Fruit fly (Drosophila melanogaster) whole organism, prepupa: Measurements from ENCODE around the gene CG16762.

Experiments
- Blimp-1 ChIP-seq: fragments of 200-800 bp; sonication (Bioruptor generic); optimal IDR thresholded peaks from 3 replicates; lab custom pipeline; 2017; ENCODE audit warnings: missing biosample characterization, missing genetic modification characterization, mild to moderate bottlenecking, moderate library complexity, missing genetic modification reagents
- CG10669 ChIP-seq: fragments of 200-800 bp; sonication (Bioruptor generic); optimal IDR thresholded peaks from 3 replicates; lab custom pipeline; 2018; ENCODE audit warnings: missing biosample characterization, mild to moderate bottlenecking, missing genetic modification characterization, moderate library complexity
- CG16779 ChIP-seq: fragments of 200-800 bp; sonication (Bioruptor generic); optimal IDR thresholded peaks from 3 replicates; lab custom pipeline; 2017; ENCODE audit warnings: missing biosample characterization, mild to moderate bottlenecking, missing genetic modification characterization
- CG3919 ChIP-seq: fragments of 200-800 bp; sonication (Bioruptor generic); optimal IDR thresholded peaks from 3 replicates; lab custom pipeline; 2016; ENCODE audit warnings: missing biosample characterization, missing genetic modification characterization
- CG6276 ChIP-seq: fragments of 200-800 bp; sonication (Bioruptor generic); optimal IDR thresholded peaks from 2 replicates; lab custom pipeline; 2017; ENCODE audit warnings: missing biosample characterization, mild to moderate bottlenecking, missing genetic modification characterization
- CG8119 ChIP-seq: fragments of 200-800 bp; sonication (Bioruptor generic); IDR thresholded peaks from 3 replicates; pipeline ENCODE4 v1.3.6; 2022; ENCODE audit warnings: missing biosample characterization, missing genetic modification characterization
- Eip78C ChIP-seq: fragments of 200-800 bp; sonication (Bioruptor generic); peaks from one replicate; lab custom pipeline; 2016; ENCODE audit warnings: missing biosample characterization, missing genetic modification characterization
- Hr4 ChIP-seq: fragments of 200-800 bp; sonication (Bioruptor generic); optimal IDR thresholded peaks from 3 replicates; lab custom pipeline; 2016; ENCODE audit warnings: missing biosample characterization, missing genetic modification characterization
- Lpt ChIP-seq: fragments of 200-800 bp; sonication (Bioruptor generic); optimal IDR thresholded peaks from 3 replicates; lab custom pipeline; 2016; ENCODE audit warnings: missing biosample characterization, missing genetic modification characterization
- Sox14 ChIP-seq: fragments of 200-800 bp; sonication (Bioruptor generic); optimal IDR thresholded peaks from 3 replicates; lab custom pipeline; 2016; ENCODE audit warnings: missing biosample characterization, missing genetic modification characterization
- cyc ChIP-seq: fragments of 200-800 bp; sonication (Bioruptor generic); optimal IDR thresholded peaks from 3 replicates; lab custom pipeline; 2016; ENCODE audit warnings: missing biosample characterization, missing genetic modification characterization
- fd59A ChIP-seq: fragments of 200-800 bp; sonication (Bioruptor generic); optimal IDR thresholded peaks from 2 replicates; lab custom pipeline; 2017; ENCODE audit warnings: missing biosample characterization, mild to moderate bottlenecking, missing genetic modification characterization, missing genetic modification reagents
- lz ChIP-seq: fragments of 200-800 bp; sonication (Bioruptor generic); optimal IDR thresholded peaks from 3 replicates; lab custom pipeline; 2016; ENCODE audit warnings: missing biosample characterization, missing genetic modification characterization

dm6 chr3L:2437571-2437970, 37.8 kb downstream of the CG16762 start:
- TF ChIP-seq Sox14: no peak
- TF ChIP-seq CG16779 (tag; lab: Kevin White, UChicago): no peak
- no peak for TF ChIP-seq CG6276
- TF ChIP-seq Lpt (GFP tag; lab: Kevin White, UChicago): no peak
- TF ChIP-seq CG8119 (GFP tag; lab: Robert Waterston, UW): no peak; the same call in 2 of the 3 replicates
- no peak for TF ChIP-seq CG3919 (GFP tag; lab: Kevin White, UChicago)
- TF ChIP-seq Blimp-1: no peak
- TF ChIP-seq Eip78C (GFP tag; lab: Kevin White, UChicago): no peak
- TF ChIP-seq CG10669 (GFP tag; lab: Kevin White, UChicago): no peak
- TF ChIP-seq lz (GFP tag; lab: Kevin White, UChicago): no peak
- TF ChIP-seq fd59A: no peak
- TF ChIP-seq cyc (GFP tag; lab: Kevin White, UChicago): no peak
- no peak for TF ChIP-seq Hr4
